Worm (Caenorhabditis elegans) whole organism, L4 larva: ENCODE results near the gene T05E12.3.

Experiments
- F37D6.2 ChIP-seq: sonication (generic microtip); optimal IDR thresholded peaks from 2 replicates; lab custom pipeline; 2016; ENCODE audit warnings: mild to moderate bottlenecking, missing genetic modification characterization, missing compliant biosample characterization
- F49E8.2 ChIP-seq: sonication (generic microtip); optimal IDR thresholded peaks from 2 replicates; lab custom pipeline; 2016; ENCODE audit warnings: missing compliant biosample characterization, mild to moderate bottlenecking, missing genetic modification characterization, borderline replicate concordance
- T26A8.4 ChIP-seq: fragments of 200-800 bp; sonication (Bioruptor generic); IDR thresholded peaks from 2 replicates; pipeline ENCODE4 v1.3.6; 2022; ENCODE audit warnings: missing genetic modification characterization, missing compliant biosample characterization
- Y75B8A.6 ChIP-seq: fragments of 200-800 bp; sonication (Bioruptor generic); IDR thresholded peaks from 2 replicates; pipeline ENCODE4 v1.3.6; 2022; ENCODE audit warnings: missing genetic modification reagents, missing genetic modification characterization, missing compliant biosample characterization
- ZK337.2 ChIP-seq: fragments of 200-800 bp; sonication (Bioruptor generic); IDR thresholded peaks from 2 replicates; pipeline ENCODE4 v1.3.6; 2022; ENCODE audit warnings: missing genetic modification reagents, missing genetic modification characterization, missing compliant biosample characterization
- ZK546.5 ChIP-seq, 2 experiments: sonication (generic microtip); optimal IDR thresholded peaks; 2 replicates each; lab custom pipeline; 2017; ENCODE audit warnings: missing biosample characterization in 2 of 2, missing genetic modification characterization in 2 of 2
- aha-1 ChIP-seq: fragments of 150-350 bp; peaks from one replicate; lab custom pipeline; 2014; ENCODE audit warnings: missing biosample characterization, missing genetic modification characterization
- ama-1 ChIP-seq: fragments of 150-350 bp; optimal IDR thresholded peaks from 2 replicates; lab custom pipeline; 2014; ENCODE audit warnings: inconsistent platforms, mixed read lengths
- attf-4 ChIP-seq: sonication (generic microtip); optimal IDR thresholded peaks from 3 replicates; lab custom pipeline; 2017; ENCODE audit warnings: missing biosample characterization, missing genetic modification characterization
- ces-1 ChIP-seq: fragments of 150-350 bp; sonication (generic microtip); optimal IDR thresholded peaks from 4 replicates; lab custom pipeline; 2014; ENCODE audit warnings: missing biosample characterization, missing genetic modification reagents, missing genetic modification characterization
- daf-12 ChIP-seq: fragments of 150-350 bp; optimal IDR thresholded peaks from 2 replicates; lab custom pipeline; 2014; ENCODE audit warnings: missing biosample characterization, missing genetic modification reagents, missing genetic modification characterization
- daf-19 ChIP-seq: fragments of 200-800 bp; sonication (Bioruptor generic); conservative IDR thresholded peaks from 2 replicates; pipeline ENCODE4 v1.3.6; 2022; ENCODE audit warnings: missing genetic modification characterization, missing compliant biosample characterization
- dmd-6 ChIP-seq: fragments of 200-800 bp; sonication (Bioruptor generic); IDR thresholded peaks from 2 replicates; pipeline ENCODE4 v1.3.6; 2022; ENCODE audit warnings: missing genetic modification reagents, missing genetic modification characterization, missing compliant biosample characterization
- dpl-1 ChIP-seq: fragments of 150-350 bp; optimal IDR thresholded peaks from 2 replicates; lab custom pipeline; 2014; ENCODE audit warnings: missing biosample characterization, missing genetic modification reagents, missing genetic modification characterization
- duxl-1 ChIP-seq: sonication (generic microtip); optimal IDR thresholded peaks from 2 replicates; lab custom pipeline; 2016; ENCODE audit warnings: mild to moderate bottlenecking, missing genetic modification characterization, moderate library complexity, missing compliant biosample characterization; ENCODE audit not compliant: poor library complexity
- fkh-10 ChIP-seq: fragments of 150-350 bp; optimal IDR thresholded peaks from 2 replicates; lab custom pipeline; 2014; ENCODE audit warnings: missing biosample characterization, missing genetic modification reagents, missing genetic modification characterization
- hlh-11 ChIP-seq: fragments of 200-800 bp; sonication (Bioruptor generic); optimal IDR thresholded peaks from 2 replicates; lab custom pipeline; 2018; ENCODE audit warnings: mild to moderate bottlenecking, missing genetic modification characterization, missing compliant biosample characterization
- hlh-30 ChIP-seq: sonication (generic microtip); optimal IDR thresholded peaks from 2 replicates; lab custom pipeline; 2017; ENCODE audit warnings: antibody characterized with exemption, mild to moderate bottlenecking, missing genetic modification characterization, missing compliant biosample characterization; ENCODE audit not compliant: insufficient read depth
- jun-1 ChIP-seq: fragments of 150-350 bp; optimal IDR thresholded peaks from 2 replicates; lab custom pipeline; 2014; ENCODE audit warnings: missing biosample characterization, missing genetic modification reagents, missing genetic modification characterization
- lin-15B ChIP-seq: fragments of 150-350 bp; sonication (generic microtip); optimal IDR thresholded peaks from 3 replicates; lab custom pipeline; 2014; ENCODE audit warnings: missing biosample characterization, missing genetic modification characterization
- lin-39 ChIP-seq: fragments of 150-350 bp; optimal IDR thresholded peaks from 2 replicates; lab custom pipeline; 2014; ENCODE audit warnings: missing biosample characterization, missing genetic modification reagents, missing genetic modification characterization
- lir-3 ChIP-seq: sonication (generic microtip); optimal IDR thresholded peaks from 2 replicates; lab custom pipeline; 2016; ENCODE audit warnings: mild to moderate bottlenecking, missing genetic modification characterization, missing compliant biosample characterization
- madf-9 ChIP-seq: fragments of 200-800 bp; sonication (Bioruptor generic); conservative IDR thresholded peaks from 2 replicates; pipeline ENCODE4 v1.3.6; 2022; ENCODE audit warnings: missing genetic modification reagents, missing genetic modification characterization, missing compliant biosample characterization
- mdl-1 ChIP-seq, 2 experiments: fragments of 150-350 bp in 1 of 2; sonication (generic microtip) in 1 of 2; optimal IDR thresholded peaks; 2 replicates each; lab custom pipeline; 2014 to 2017; ENCODE audit warnings: missing biosample characterization in 2 of 2, missing genetic modification characterization in 2 of 2
- mdt-29 ChIP-seq: fragments of 200-800 bp; sonication (Bioruptor generic); IDR thresholded peaks from 2 replicates; pipeline ENCODE4 v1.3.6; 2022; ENCODE audit warnings: missing genetic modification reagents, missing genetic modification characterization, missing compliant biosample characterization
- mes-2 ChIP-seq: sonication (generic microtip); optimal IDR thresholded peaks from 2 replicates; lab custom pipeline; 2016; ENCODE audit warnings: missing genotype, mild to moderate bottlenecking, missing genetic modification characterization, missing compliant biosample characterization; ENCODE audit not compliant: poor library complexity, severe bottlenecking
- mxl-2 ChIP-seq: fragments of 200-800 bp; sonication (Bioruptor generic); conservative IDR thresholded peaks from 2 replicates; pipeline ENCODE4 v1.3.6; 2022; ENCODE audit warnings: missing genetic modification reagents, missing genetic modification characterization, missing compliant biosample characterization
- nhr-25 ChIP-seq: sonication (generic microtip); optimal IDR thresholded peaks from 2 replicates; lab custom pipeline; 2017; ENCODE audit warnings: missing genetic modification characterization, mild to moderate bottlenecking, missing compliant biosample characterization, antibody characterized with exemption, moderate library complexity, borderline replicate concordance; ENCODE audit not compliant: insufficient read depth
- nhr-6 ChIP-seq: fragments of 150-350 bp; optimal IDR thresholded peaks from 2 replicates; lab custom pipeline; 2014; ENCODE audit warnings: missing biosample characterization, missing genetic modification characterization
- rbr-2 ChIP-seq: sonication (generic microtip); optimal IDR thresholded peaks from 2 replicates; lab custom pipeline; 2016; ENCODE audit warnings: missing genotype, missing genetic modification characterization, missing compliant biosample characterization
- saeg-2 ChIP-seq: fragments of 200-800 bp; sonication (Bioruptor generic); IDR thresholded peaks from 2 replicates; pipeline ENCODE4 v1.3.6; 2022; ENCODE audit warnings: missing genetic modification reagents, missing genetic modification characterization, missing compliant biosample characterization
- set-16 ChIP-seq: fragments of 200-800 bp; sonication (Bioruptor generic); IDR thresholded peaks from 2 replicates; pipeline ENCODE4 v1.3.6; 2022; ENCODE audit warnings: missing genetic modification reagents, missing genetic modification characterization, missing compliant biosample characterization
- unc-62 ChIP-seq, 3 experiments: fragments of 150-350 bp in 1 of 3; sonication (generic microtip); optimal IDR thresholded peaks in 2 of 3; peaks in 1 of 3; 1 replicate in 1 of 3; 2 replicates in 2 of 3; lab custom pipeline; 2014 to 2017; ENCODE audit warnings: missing biosample characterization in 3 of 3, missing genetic modification characterization in 3 of 3, missing genetic modification reagents in 3 of 3, missing genotype in 1 of 3
- zfp-2 ChIP-seq: sonication (generic microtip); optimal IDR thresholded peaks from 2 replicates; lab custom pipeline; 2016; ENCODE audit warnings: mild to moderate bottlenecking, missing genetic modification characterization, missing compliant biosample characterization
- zip-11 ChIP-seq: fragments of 200-800 bp; sonication (Bioruptor generic); IDR thresholded peaks from 2 replicates; pipeline ENCODE4 v1.3.6; 2022; ENCODE audit warnings: missing genetic modification characterization, missing compliant biosample characterization

T05E12.3 gene

ce11 chrV:17068839-17069238 is 8.9 kb downstream of the T05E12.3 start, which contains the start of gene T05E12.8:
Gene T05E12.8 (plus strand): TSS chrV:17069139.
- TF ChIP-seq ZK546.5 (tag; optimal IDR thresholded peaks at IDR 0.05; lab: Kevin White, UChicago) (no peak), jun-1 (tag; lab: Kevin White, UChicago) (no peak), dpl-1 (no peak), mdt-29 (GFP tag; lab: Robert Waterston, UW) (no peak), lin-39 (tag; lab: Kevin White, UChicago) (no peak)

ce11 chrV:17066634-17067033 is 11.2 kb downstream of the T05E12.3 start:
- TF ChIP-seq dmd-6 (no peak), fkh-10 (no peak), attf-4 (tag; lab: Kevin White, UChicago) (no peak), aha-1 (peak; percentile 94), ama-1 (lab: Kevin White, UChicago) (no peak), nhr-25 (tag; lab: Kevin White, UChicago) (no peak), madf-9 (GFP tag; lab: Robert Waterston, UW) (no peak), zip-11 (GFP tag; lab: Robert Waterston, UW) (no peak)

- TF ChIP-seq ces-1 (GFP tag; lab: Kevin White, UChicago) (no peak), saeg-2 (no peak), set-16 (no peak), F49E8.2 (tag; lab: Kevin White, UChicago) (no peak), nhr-6 (tag; lab: Kevin White, UChicago) (no peak)
Measured at ce11 chrV:17064676-17065075, 13.1 kb downstream of the T05E12.3 start, which contains the start of gene srh-255. Gene srh-255 (plus strand): TSS chrV:17064976.

ce11 chrV:17061585-17061984 is 16.2 kb downstream of the T05E12.3 start, which contains the start of gene F28B1.9:
Gene F28B1.9 (plus strand): TSS chrV:17061885.
- TF ChIP-seq unc-62 (GFP tag; optimal IDR thresholded peaks at IDR 0.05 in 1 of 2; lab: Kevin White, UChicago) (peak in 1 of 2 experiments; percentile 15), unc-62 (tag; optimal IDR thresholded peaks at IDR 0.05; lab: Kevin White, UChicago) (no peak), rbr-2 (tag; lab: Kevin White, UChicago) (no peak)

- TF ChIP-seq mdl-1 (tag; optimal IDR thresholded peaks at IDR 0.05; lab: Kevin White, UChicago) = no peak
- no peak for TF ChIP-seq daf-12 (tag; lab: Kevin White, UChicago)
- TF ChIP-seq mes-2 (tag; lab: Kevin White, UChicago) = no peak
- TF ChIP-seq daf-19 (GFP tag; lab: Robert Waterston, UW) = no peak
- TF ChIP-seq mdt-29 (GFP tag; lab: Robert Waterston, UW) = no peak
- TF ChIP-seq hlh-30 (tag; lab: Kevin White, UChicago) = no peak
- no peak for TF ChIP-seq T26A8.4 (GFP tag; lab: Robert Waterston, UW)
- no peak for TF ChIP-seq saeg-2
- TF ChIP-seq dmd-6 = no peak
- TF ChIP-seq ZK337.2 (GFP tag; lab: Robert Waterston, UW) = no peak
- no peak for TF ChIP-seq dpl-1
- TF ChIP-seq Y75B8A.6 (GFP tag; lab: Robert Waterston, UW) = no peak
- no peak for TF ChIP-seq F37D6.2 (tag; lab: Kevin White, UChicago)
- no peak for TF ChIP-seq lin-15B (tag; lab: Kevin White, UChicago)
- TF ChIP-seq hlh-11 (tag; lab: Kevin White, UChicago) = no peak
- no peak for TF ChIP-seq lir-3 (tag; lab: Kevin White, UChicago)
- no peak for TF ChIP-seq duxl-1 (tag; lab: Kevin White, UChicago)
- TF ChIP-seq zfp-2 (tag; lab: Kevin White, UChicago) = no peak
- no peak for TF ChIP-seq mxl-2 (GFP tag; lab: Robert Waterston, UW)
Measured at ce11 chrV:17059987-17060386, 17.8 kb downstream of the T05E12.3 start, which contains the start of gene sri-66. Gene sri-66 (plus strand): TSS chrV:17060287.
